Worm (Caenorhabditis elegans): Measurements from ENCODE around the gene Y43F8B.9.
A peak's percentile ranks its signal among the peaks of the same experiment; 100 is the strongest.

Y43F8B.9 gene

ce11 chrV:19529168-19529567 is 51.2 kb downstream of the Y43F8B.9 start (continued):
- TF ChIP-seq nhr-48 (tag; optimal IDR thresholded peaks at IDR 0.05) (peak; percentile 99), dmd-8 (GFP tag; IDR thresholded peaks at IDR 0.05) (no peak), fos-1 (tag; optimal IDR thresholded peaks at IDR 0.05) (no peak), lsy-2 (tag; optimal IDR thresholded peaks at IDR 0.05) (peak; percentile 76 to 90), aly-2 (tag; optimal IDR thresholded peaks at IDR 0.05) (no peak), dpl-1 (GFP tag; optimal IDR thresholded peaks at IDR 0.05) (peak; percentile 50), zag-1 (tag; optimal IDR thresholded peaks at IDR 0.05) (no peak), spr-1 (tag; optimal IDR thresholded peaks at IDR 0.05) (peak; percentile 75), ces-1 (GFP tag; optimal IDR thresholded peaks at IDR 0.05) (no peak), tag-97 (GFP tag; IDR thresholded peaks at IDR 0.05) (no peak), ZK337.2 (GFP tag; IDR thresholded peaks at IDR 0.05) (no peak), mdt-29 (GFP tag; IDR thresholded peaks at IDR 0.05) (peak; percentile 84), fkh-10 (GFP tag; optimal IDR thresholded peaks at IDR 0.05) (peak; percentile 82), unc-62 (GFP tag; optimal IDR thresholded peaks at IDR 0.05 in 1 of 2) (peak in 1 of 2 experiments; percentile 100), unc-62 (tag; optimal IDR thresholded peaks at IDR 0.05) (peak; percentile 83), php-3 (GFP tag; IDR thresholded peaks at IDR 0.05) (peak; percentile 92), zip-11 (GFP tag; IDR thresholded peaks at IDR 0.05) (no peak), vab-7 (GFP tag; IDR thresholded peaks at IDR 0.05) (0 out of 2 replicates have a peak, but pooled peaks have one; percentile 5), ztf-7 (tag; optimal IDR thresholded peaks at IDR 0.05) (peak; percentile 54), ctbp-1 (GFP tag; IDR thresholded peaks at IDR 0.05) (0 out of 2 replicates have a peak, but pooled peaks have one; percentile 54), D1046.2 (GFP tag; IDR thresholded peaks at IDR 0.05) (peak; percentile 37; the same call in 1 of the 2 replicates), pha-4 (GFP tag; IDR thresholded peaks at IDR 0.05) (peak; percentile 80), pha-4 (tag; optimal IDR thresholded peaks at IDR 0.05) (peak; percentile 76), ztf-11 (tag; optimal IDR thresholded peaks at IDR 0.05) (no peak), daf-16 (GFP tag; optimal IDR thresholded peaks at IDR 0.05) (peak; percentile 24 to 82), daf-16 (tag; optimal IDR thresholded peaks at IDR 0.05) (peak; percentile 84)

Data from whole organism, L4 larva.